Worm (Caenorhabditis elegans) whole organism, late embryonic: ENCODE results near the gene str-4.

Experiments used
- T23F11.4 ChIP-seq: fragments of 200-800 bp; sonication (Bioruptor generic); optimal IDR thresholded peaks from 2 replicates; lab custom pipeline; 2018; ENCODE audit warnings: mild to moderate bottlenecking, missing genetic modification characterization, missing compliant biosample characterization
- ceh-18 ChIP-seq: sonication (generic microtip); optimal IDR thresholded peaks from 2 replicates; lab custom pipeline; 2016; ENCODE audit warnings: missing genetic modification characterization, missing compliant biosample characterization
- dve-1 ChIP-seq: sonication (generic microtip); optimal IDR thresholded peaks from 2 replicates; lab custom pipeline; 2017; ENCODE audit warnings: antibody characterized with exemption, mild to moderate bottlenecking, missing genetic modification characterization, missing compliant biosample characterization
- ets-4 ChIP-seq: sonication (generic microtip); optimal IDR thresholded peaks from 2 replicates; lab custom pipeline; 2016; ENCODE audit warnings: missing genetic modification characterization, missing compliant biosample characterization
- pag-3 ChIP-seq: sonication (generic microtip); optimal IDR thresholded peaks from 2 replicates; lab custom pipeline; 2016; ENCODE audit warnings: missing compliant biosample characterization, missing genetic modification characterization, borderline replicate concordance
- pqm-1 ChIP-seq: sonication (generic microtip); optimal IDR thresholded peaks from 2 replicates; lab custom pipeline; 2016; ENCODE audit warnings: missing genetic modification characterization, missing compliant biosample characterization
- unc-55 ChIP-seq: sonication (generic microtip); optimal IDR thresholded peaks from 2 replicates; lab custom pipeline; 2017; ENCODE audit warnings: missing biosample characterization, missing genetic modification reagents, missing genetic modification characterization
- unc-86 ChIP-seq: sonication (generic microtip); optimal IDR thresholded peaks from 2 replicates; lab custom pipeline; 2016; ENCODE audit warnings: missing genetic modification characterization, missing compliant biosample characterization

DNA sequence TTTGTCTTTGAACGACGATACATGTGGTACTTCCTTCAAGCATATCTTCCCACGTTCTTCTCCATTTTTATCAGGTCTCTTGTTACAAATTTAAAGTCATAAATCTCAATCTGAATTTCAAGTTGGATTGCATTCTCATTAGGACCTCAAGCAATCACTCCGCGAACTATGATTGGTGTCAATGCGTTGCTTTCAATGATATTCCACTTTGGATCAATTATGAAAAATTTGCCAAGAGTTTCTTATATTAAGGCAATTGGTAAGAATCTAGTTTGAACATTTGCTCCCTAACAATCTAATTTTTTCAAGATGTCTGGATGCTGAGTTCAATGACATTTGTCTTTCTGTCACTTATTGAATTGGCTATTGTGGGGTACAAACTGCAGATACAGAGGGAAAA is 2.7 kb upstream of the str-4 start:
- no peak for TF ChIP-seq ceh-18 (tag; lab: Kevin White, UChicago)
- TF ChIP-seq pag-3 (tag; lab: Kevin White, UChicago) = no peak
- TF ChIP-seq T23F11.4 (GFP tag; lab: Kevin White, UChicago) = no peak
- no peak for TF ChIP-seq pqm-1
- no peak for TF ChIP-seq unc-86 (tag; lab: Kevin White, UChicago)
- TF ChIP-seq unc-55 = no peak
- no peak for TF ChIP-seq ets-4 (tag; lab: Kevin White, UChicago)
- TF ChIP-seq dve-1 (tag; lab: Kevin White, UChicago) = no peak
